Worm (Caenorhabditis elegans): ENCODE measurements around the gene hsp-60.

hsp-60 gene

ce11 chrIII:1619442-1619841 lies at the start of gene hsp-60:
TSS of gene hsp-60 (plus strand) at chrIII:1619742.
- TF ChIP-seq unc-62 (GFP tag; optimal IDR thresholded peaks at IDR 0.05): no peak

- no peak for TF ChIP-seq unc-62 (GFP tag; optimal IDR thresholded peaks at IDR 0.05)
Observed at ce11 chrIII:1570006-1570405, 49.5 kb upstream of the hsp-60 start, which contains the start of gene rep-1. TSS of gene rep-1 (plus strand) at chrIII:1570306.

ce11 chrIII:1575651-1576050 lies 43.9 kb upstream of the hsp-60 start:
- TF ChIP-seq unc-62 (GFP tag; optimal IDR thresholded peaks at IDR 0.05): no peak

ce11 chrIII:1576451-1576850 lies 43.1 kb upstream of the hsp-60 start, which contains the start of gene Y22D7AL.7:
TSS of gene Y22D7AL.7 (plus strand) at chrIII:1576751.
- TF ChIP-seq unc-62 (GFP tag; optimal IDR thresholded peaks at IDR 0.05): no peak

- TF ChIP-seq unc-62 (GFP tag; optimal IDR thresholded peaks at IDR 0.05): no peak
Observed at ce11 chrIII:1578566-1578965, 41.0 kb upstream of the hsp-60 start.

ce11 chrIII:1579001-1579400 lies 40.5 kb upstream of the hsp-60 start:
- TF ChIP-seq unc-62 (GFP tag; optimal IDR thresholded peaks at IDR 0.05): no peak

ce11 chrIII:1580142-1580541 lies 39.4 kb upstream of the hsp-60 start:
- no peak for TF ChIP-seq unc-62 (GFP tag; optimal IDR thresholded peaks at IDR 0.05)

- no peak for TF ChIP-seq unc-62 (GFP tag; optimal IDR thresholded peaks at IDR 0.05)
Observed at ce11 chrIII:1583529-1583928, 36.0 kb upstream of the hsp-60 start.

ce11 chrIII:1584216-1584715 lies 35.3 kb upstream of the hsp-60 start:
- TF ChIP-seq unc-62 (GFP tag; optimal IDR thresholded peaks at IDR 0.05): no peak

- TF ChIP-seq unc-62 (GFP tag; optimal IDR thresholded peaks at IDR 0.05): no peak
Observed at ce11 chrIII:1591681-1592080, 27.9 kb upstream of the hsp-60 start.

ce11 chrIII:1598927-1599326 lies 20.6 kb upstream of the hsp-60 start:
- TF ChIP-seq unc-62 (GFP tag; optimal IDR thresholded peaks at IDR 0.05): no peak

- no peak for TF ChIP-seq unc-62 (GFP tag; optimal IDR thresholded peaks at IDR 0.05)
Observed at ce11 chrIII:1600670-1601194, 18.8 kb upstream of the hsp-60 start, which contains the start of gene sms-3. TSS of gene sms-3 (minus strand) at chrIII:1601144.

- TF ChIP-seq unc-62 (GFP tag; optimal IDR thresholded peaks at IDR 0.05): no peak
Observed at ce11 chrIII:1601464-1602169, 17.9 kb upstream of the hsp-60 start.

ce11 chrIII:1602682-1603081 lies 16.9 kb upstream of the hsp-60 start:
- no peak for TF ChIP-seq unc-62 (GFP tag; optimal IDR thresholded peaks at IDR 0.05)

- no peak for TF ChIP-seq unc-62 (GFP tag; optimal IDR thresholded peaks at IDR 0.05)
Observed at ce11 chrIII:1603776-1604175, 15.8 kb upstream of the hsp-60 start.

- TF ChIP-seq unc-62 (GFP tag; optimal IDR thresholded peaks at IDR 0.05): no peak
Observed at ce11 chrIII:1604514-1604976, 15.0 kb upstream of the hsp-60 start, which contains the start of gene Y22D7AL.6. TSS of gene Y22D7AL.6 (plus strand) at chrIII:1604926.

ce11 chrIII:1607659-1608058 lies 11.9 kb upstream of the hsp-60 start:
- TF ChIP-seq unc-62 (GFP tag; optimal IDR thresholded peaks at IDR 0.05): no peak
